Worm (Caenorhabditis elegans) whole organism, young adult: ENCODE data around the gene best-22.

Source experiments
- ekl-4 ChIP-seq: fragments of 200-800 bp; sonication (Bioruptor generic); IDR thresholded peaks from 2 replicates; pipeline ENCODE4 v1.3.6; 2022; ENCODE audit warnings: missing genetic modification reagents, missing genetic modification characterization, missing compliant biosample characterization
- gei-17 ChIP-seq: fragments of 200-800 bp; sonication (Bioruptor generic); optimal IDR thresholded peaks from 2 replicates; lab custom pipeline; 2018; ENCODE audit warnings: mild to moderate bottlenecking, missing genetic modification characterization, missing compliant biosample characterization
- nfya-1 ChIP-seq: sonication (generic microtip); optimal IDR thresholded peaks from 2 replicates; lab custom pipeline; 2017; ENCODE audit warnings: antibody characterized with exemption, missing compliant biosample characterization, missing genetic modification characterization, borderline replicate concordance; ENCODE audit not compliant: insufficient read depth
- tbp1 ChIP-seq: fragments of 200-800 bp; sonication (Bioruptor generic); optimal IDR thresholded peaks from 2 replicates; lab custom pipeline; 2018; ENCODE audit warnings: mild to moderate bottlenecking, missing genetic modification characterization, missing compliant biosample characterization
- tlf-1 ChIP-seq: fragments of 200-800 bp; sonication (Bioruptor generic); optimal IDR thresholded peaks from 2 replicates; lab custom pipeline; 2018; ENCODE audit warnings: mild to moderate bottlenecking, missing genetic modification characterization, missing compliant biosample characterization

DNA sequence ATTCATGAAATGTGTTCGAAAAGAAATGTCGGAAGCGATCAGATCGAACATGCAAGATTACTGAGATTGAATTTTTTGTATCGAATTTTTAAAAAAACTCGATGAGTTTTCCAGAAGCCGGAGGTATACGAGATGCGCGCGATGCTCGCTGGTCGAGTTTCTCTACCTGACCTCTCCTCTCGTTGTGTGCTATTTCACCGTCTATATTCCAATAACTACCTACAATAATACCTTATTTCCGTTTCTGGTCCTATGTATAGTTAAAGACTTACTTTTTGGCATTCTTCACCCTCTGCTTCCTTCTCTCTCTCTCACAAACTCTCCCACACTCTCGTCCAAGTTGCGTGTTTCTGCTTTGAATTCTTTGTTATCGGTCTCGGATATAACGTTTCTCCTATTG lies 21.6 kb downstream of the best-22 start:
- TF ChIP-seq ekl-4 (GFP tag; lab: Robert Waterston, UW) (no peak), tlf-1 (GFP tag; lab: Kevin White, UChicago) (no peak), nfya-1 (tag; lab: Kevin White, UChicago) (no peak), tbp1 (GFP tag; lab: Kevin White, UChicago) (no peak), gei-17 (no peak)
